Fruit fly (Drosophila melanogaster): ENCODE results near the gene CG43731.

Gene CG43731

DNA sequence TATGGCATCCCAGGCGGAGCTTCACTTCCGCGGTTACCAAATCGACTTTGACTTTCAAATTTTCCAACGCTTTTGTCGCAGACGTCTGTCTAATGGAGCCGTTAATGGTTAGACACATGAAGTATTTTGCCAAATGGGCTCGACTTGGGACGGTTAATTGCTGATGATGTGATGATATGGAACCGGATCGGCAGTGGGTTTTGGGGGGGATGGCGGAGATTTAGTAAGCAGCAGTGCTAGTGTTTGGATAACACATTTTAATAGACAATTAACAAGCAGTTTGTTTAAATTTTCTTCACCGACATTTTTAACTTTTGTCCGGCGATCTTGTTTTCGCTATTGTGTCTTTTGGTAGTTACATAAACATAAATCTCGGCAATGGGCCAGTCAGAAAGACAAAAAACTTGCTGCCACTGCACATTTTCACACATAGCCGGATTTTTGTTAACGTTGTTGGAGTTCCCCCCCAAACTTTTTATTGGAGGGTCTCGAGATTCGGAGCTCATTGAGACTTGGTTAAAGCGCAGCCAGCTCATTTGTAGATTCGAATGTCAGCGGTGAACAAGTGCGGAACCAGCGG, 7.9 kb downstream of the CG43731 start, which contains the start of gene amd:
TSS of gene amd (plus strand) at position 530 of the 580 bp plus-strand sequence.
- no peak for TF ChIP-seq Sin3A (optimal IDR thresholded peaks at IDR 0.05)
- TF ChIP-seq Myc (optimal IDR thresholded peaks at IDR 0.05), result no peak
- no peak for TF ChIP-seq insv (optimal IDR thresholded peaks at IDR 0.05)
- TF ChIP-seq h (optimal IDR thresholded peaks at IDR 0.05), result no peak
- no peak for TF ChIP-seq psq (optimal IDR thresholded peaks at IDR 0.05)
- no peak for TF ChIP-seq ttk (optimal IDR thresholded peaks at IDR 0.05)

DNA sequence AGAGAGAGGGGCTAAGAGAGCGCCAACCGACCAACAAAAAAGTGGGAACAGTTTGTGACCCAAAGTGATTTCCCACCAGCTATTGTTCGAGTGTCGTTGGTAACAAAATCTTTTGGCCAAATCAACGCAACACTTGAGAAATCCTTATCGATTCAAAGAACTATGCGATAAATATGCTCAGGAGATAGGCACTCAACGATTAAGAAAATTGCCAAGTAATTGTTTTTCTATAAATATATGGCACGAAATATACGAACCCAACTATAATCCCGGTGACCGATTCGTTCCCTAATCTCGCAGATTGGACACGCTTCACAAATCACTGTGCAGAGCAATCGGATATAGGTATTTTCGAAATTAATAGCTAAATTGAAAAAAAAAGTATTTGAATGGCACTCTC, 9.3 kb downstream of the CG43731 start:
- TF ChIP-seq insv (optimal IDR thresholded peaks at IDR 0.05) (no peak), psq (optimal IDR thresholded peaks at IDR 0.05) (no peak), ttk (optimal IDR thresholded peaks at IDR 0.05) (no peak), Myc (optimal IDR thresholded peaks at IDR 0.05) (no peak), Sin3A (optimal IDR thresholded peaks at IDR 0.05) (no peak), h (optimal IDR thresholded peaks at IDR 0.05) (no peak)

DNA sequence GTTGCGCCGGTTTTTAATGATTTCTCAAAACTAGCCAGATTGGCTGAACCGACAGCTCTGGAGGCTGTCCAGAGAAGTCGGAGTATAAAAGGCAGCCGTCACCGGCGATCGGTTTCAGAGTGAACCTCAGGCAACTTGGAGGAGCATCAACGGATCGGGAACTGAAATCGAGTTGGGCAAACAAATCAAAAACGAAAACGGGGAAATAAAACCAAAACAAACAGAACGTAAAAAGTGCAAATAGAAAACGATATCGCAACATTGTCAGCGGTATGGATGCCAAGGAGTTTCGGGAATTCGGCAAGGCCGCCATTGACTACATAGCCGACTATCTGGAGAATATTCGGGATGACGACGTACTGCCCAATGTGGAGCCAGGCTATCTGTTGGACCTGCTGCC, 9.9 kb downstream of the CG43731 start:
- TF ChIP-seq h (optimal IDR thresholded peaks at IDR 0.05), result no peak

DNA sequence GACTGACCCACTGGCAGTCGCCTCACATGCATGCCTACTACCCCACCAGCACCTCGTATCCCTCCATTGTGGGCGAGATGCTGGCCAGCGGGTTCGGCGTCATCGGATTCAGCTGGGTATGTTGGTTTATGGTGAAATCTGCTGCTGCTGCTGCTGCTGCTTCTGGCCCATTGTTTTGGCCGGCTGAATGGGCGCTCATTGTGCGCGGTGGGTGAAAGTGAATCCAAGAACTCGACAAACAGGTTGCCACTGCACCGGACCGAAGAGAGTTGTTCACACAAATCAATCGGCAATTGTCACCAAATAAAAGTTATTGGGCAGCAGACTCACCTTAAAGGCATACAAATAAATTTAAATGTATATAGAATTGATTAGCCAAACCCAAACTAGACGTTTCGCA, 10.4 kb downstream of the CG43731 start:
- TF ChIP-seq insv (optimal IDR thresholded peaks at IDR 0.05), result no peak
- no peak for TF ChIP-seq h (optimal IDR thresholded peaks at IDR 0.05)
- TF ChIP-seq Sin3A (optimal IDR thresholded peaks at IDR 0.05), result no peak
- no peak for TF ChIP-seq Myc (optimal IDR thresholded peaks at IDR 0.05)
- no peak for TF ChIP-seq ttk (optimal IDR thresholded peaks at IDR 0.05)
- no peak for TF ChIP-seq psq (optimal IDR thresholded peaks at IDR 0.05)

DNA sequence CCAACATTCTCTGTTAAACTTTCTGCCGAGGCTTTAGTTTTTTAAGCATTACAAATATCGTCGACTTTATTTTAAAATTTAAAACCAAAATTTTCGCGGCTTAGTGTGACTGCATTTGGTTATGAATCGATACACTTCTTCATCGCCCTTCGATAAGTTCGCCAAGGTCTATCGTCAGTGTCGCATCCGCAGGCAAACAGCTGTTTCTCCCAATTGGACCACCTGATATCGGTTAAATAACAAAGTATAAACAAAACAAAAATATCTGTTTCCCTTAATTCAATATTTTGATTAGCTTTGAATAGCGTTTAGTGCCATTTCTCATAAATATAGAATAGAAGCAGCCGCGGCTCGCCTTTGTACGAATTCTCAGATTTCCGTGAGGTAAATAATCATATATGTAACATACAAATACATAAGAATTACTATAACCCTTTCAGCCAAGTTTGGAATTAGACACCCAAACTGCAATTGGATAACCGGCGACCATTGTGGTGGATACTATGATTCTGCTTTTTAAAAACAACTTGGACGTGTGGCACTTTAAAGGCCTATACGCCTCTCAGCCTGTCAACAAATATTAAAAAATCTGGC, 12.4 kb downstream of the CG43731 start, which contains the start of gene CG10561:
TSS of gene CG10561 (plus strand) at position 219 of the 594 bp plus-strand sequence.
- TF ChIP-seq insv (optimal IDR thresholded peaks at IDR 0.05) (no peak), Sin3A (optimal IDR thresholded peaks at IDR 0.05) (no peak), Myc (optimal IDR thresholded peaks at IDR 0.05) (no peak), psq (optimal IDR thresholded peaks at IDR 0.05) (no peak), h (optimal IDR thresholded peaks at IDR 0.05) (no peak), ttk (optimal IDR thresholded peaks at IDR 0.05) (no peak)

DNA sequence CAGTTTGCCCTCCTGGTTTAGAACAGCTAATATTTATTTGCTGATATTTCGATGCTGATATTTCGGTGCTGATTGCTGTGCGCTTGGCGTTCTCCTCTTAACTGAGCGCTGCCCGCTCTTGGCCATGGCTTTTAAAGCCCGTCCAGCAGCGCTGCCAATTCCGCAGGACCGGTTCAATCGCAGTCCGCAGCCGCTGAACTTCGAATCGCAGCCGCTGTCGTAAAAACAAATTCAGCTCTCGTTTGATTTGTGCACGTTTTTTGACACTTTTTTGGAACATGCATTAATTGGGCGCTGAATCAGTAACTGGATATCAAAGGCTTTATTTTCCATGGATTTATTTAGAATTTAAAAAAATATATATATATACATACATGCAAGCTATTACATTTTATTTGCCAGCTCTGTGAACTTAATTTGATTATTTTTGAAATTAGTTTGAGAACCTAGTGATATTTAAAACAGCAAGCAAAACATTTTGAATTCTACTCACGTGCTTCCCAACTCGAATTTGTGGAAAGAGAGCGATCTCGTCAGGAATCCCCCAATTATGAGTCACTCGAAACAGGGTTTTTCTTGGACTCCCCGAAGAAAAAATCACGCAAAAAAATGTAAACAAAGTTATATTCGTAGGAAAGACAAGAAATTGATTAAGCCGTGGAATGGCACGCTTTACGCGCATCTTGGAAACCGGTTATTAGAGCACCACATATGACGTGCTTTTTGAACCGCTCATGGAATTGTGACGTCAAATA, 18.5 kb downstream of the CG43731 start, which contains the start of gene Ddc:
TSS of gene Ddc (minus strand) at position 111 of the 755 bp plus-strand sequence.
- TF ChIP-seq psq (optimal IDR thresholded peaks at IDR 0.05), result no peak
- no peak for TF ChIP-seq ttk (optimal IDR thresholded peaks at IDR 0.05)
- TF ChIP-seq Myc (optimal IDR thresholded peaks at IDR 0.05), result no peak
- TF ChIP-seq Sin3A (optimal IDR thresholded peaks at IDR 0.05), result no peak
- TF ChIP-seq insv (optimal IDR thresholded peaks at IDR 0.05), result no peak
- TF ChIP-seq h (optimal IDR thresholded peaks at IDR 0.05), result no peak

DNA sequence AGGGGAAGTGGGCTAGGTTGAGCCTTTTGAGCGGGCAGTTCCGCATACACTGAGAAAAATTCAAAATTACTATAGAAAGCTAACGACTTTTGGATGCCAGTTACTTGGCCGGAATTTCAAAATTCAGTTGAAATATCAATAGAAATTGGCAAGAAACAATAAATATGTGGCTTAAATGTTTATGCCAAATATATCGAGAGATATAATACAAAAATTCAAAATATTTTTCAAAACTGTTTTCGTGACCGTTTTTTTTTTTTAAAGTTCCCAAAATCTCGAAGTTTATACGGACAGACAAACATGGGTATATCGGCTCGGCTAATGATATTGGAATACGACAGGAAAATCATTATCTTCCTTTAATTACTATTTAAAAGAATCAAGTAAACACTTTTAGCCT, 19.1 kb downstream of the CG43731 start:
- no peak for TF ChIP-seq psq (optimal IDR thresholded peaks at IDR 0.05)
- no peak for TF ChIP-seq h (optimal IDR thresholded peaks at IDR 0.05)
- no peak for TF ChIP-seq ttk (optimal IDR thresholded peaks at IDR 0.05)
- no peak for TF ChIP-seq Myc (optimal IDR thresholded peaks at IDR 0.05)
- no peak for TF ChIP-seq insv (optimal IDR thresholded peaks at IDR 0.05)
- TF ChIP-seq Sin3A (optimal IDR thresholded peaks at IDR 0.05), result no peak

DNA sequence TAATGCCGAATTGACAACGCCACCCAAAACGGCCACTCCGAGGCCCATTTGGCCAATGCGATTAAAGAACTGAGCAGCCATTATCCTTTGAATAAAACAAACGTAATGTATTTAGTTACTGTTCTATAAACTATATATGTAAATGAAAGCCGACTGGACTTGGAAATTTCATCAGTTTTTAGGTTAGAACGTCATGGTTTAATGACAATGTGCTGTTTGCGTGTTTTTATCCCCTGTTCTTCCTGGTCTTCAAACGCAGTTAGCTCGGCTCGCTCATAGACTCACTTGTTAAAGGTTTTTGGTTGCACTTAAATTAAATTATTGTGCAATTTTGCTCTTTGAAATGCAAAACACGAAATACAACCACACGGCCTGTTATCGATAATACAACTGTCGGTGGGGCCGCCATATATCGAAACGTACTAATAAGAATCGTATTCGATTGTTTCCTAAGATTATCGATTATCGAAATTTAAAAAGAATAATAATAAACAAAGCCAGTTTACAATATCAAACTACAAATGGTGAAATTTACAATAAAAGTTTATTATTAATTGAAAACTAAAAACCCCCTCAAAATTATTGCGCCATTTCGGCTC, 21.7 kb downstream of the CG43731 start, which contains the start of gene Phb1:
TSS of gene Phb1 (minus strand) at position 398 of the 599 bp plus-strand sequence.
- no peak for TF ChIP-seq Myc (optimal IDR thresholded peaks at IDR 0.05)
- no peak for TF ChIP-seq Sin3A (optimal IDR thresholded peaks at IDR 0.05)
- TF ChIP-seq h (optimal IDR thresholded peaks at IDR 0.05), result no peak
- no peak for TF ChIP-seq insv (optimal IDR thresholded peaks at IDR 0.05)
- no peak for TF ChIP-seq psq (optimal IDR thresholded peaks at IDR 0.05)
- no peak for TF ChIP-seq ttk (optimal IDR thresholded peaks at IDR 0.05)

DNA sequence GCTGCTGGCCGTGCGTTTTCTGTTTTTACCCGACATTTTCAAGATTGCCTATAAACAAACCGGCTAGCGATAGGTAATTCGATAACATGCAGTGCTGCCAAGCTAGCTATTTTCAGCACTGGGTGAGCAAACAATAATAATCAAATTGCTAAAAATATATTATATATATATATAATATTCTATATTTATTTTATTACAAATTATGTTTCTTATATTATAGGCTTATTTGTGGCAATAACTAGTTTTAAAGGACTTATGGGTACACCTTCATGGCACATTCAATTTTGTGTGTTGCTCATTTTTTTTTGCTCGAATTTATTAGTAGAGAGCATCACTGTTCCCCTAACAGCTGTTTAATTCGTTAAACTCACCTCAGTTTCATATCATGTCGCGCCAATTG, 25.0 kb downstream of the CG43731 start:
- no peak for TF ChIP-seq insv (optimal IDR thresholded peaks at IDR 0.05)
- TF ChIP-seq Myc (optimal IDR thresholded peaks at IDR 0.05), result no peak
- TF ChIP-seq h (optimal IDR thresholded peaks at IDR 0.05), result no peak
- TF ChIP-seq Sin3A (optimal IDR thresholded peaks at IDR 0.05), result peak; percentile 40

DNA sequence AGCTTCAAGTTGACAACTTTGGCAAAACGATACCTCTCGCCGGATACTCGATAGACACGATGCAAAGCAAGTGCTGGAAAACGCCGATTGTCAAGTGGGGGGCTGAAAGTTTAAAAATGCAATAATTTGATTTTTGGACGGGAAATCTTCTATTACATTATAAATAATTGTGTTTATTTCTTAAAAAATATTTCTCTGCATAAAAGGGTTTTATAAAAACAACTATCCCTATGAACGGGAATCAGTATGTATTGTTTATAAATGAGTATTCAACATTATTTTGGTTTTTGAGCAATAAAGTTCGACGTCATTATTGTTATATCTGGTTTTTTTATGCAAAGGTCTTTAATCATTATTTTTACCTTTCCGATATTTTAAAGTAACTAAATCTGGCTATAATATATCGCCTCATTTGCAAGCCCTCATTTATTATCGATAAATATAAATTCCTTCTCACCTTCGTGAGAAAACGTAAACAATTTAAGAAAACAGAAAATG, 30.1 kb downstream of the CG43731 start, which contains the start of the genes AsnRS and DCTN6-p27:
TSS of gene AsnRS (minus strand) at position 50 of the 498 bp plus-strand sequence.
TSS of gene DCTN6-p27 (plus strand) at position 419 of the 498 bp plus-strand sequence.
- TF ChIP-seq psq (optimal IDR thresholded peaks at IDR 0.05), result no peak
- no peak for TF ChIP-seq ttk (optimal IDR thresholded peaks at IDR 0.05)
- TF ChIP-seq Myc (optimal IDR thresholded peaks at IDR 0.05), result no peak
- TF ChIP-seq h (optimal IDR thresholded peaks at IDR 0.05), result no peak
- no peak for TF ChIP-seq insv (optimal IDR thresholded peaks at IDR 0.05)
- no peak for TF ChIP-seq Sin3A (optimal IDR thresholded peaks at IDR 0.05)

DNA sequence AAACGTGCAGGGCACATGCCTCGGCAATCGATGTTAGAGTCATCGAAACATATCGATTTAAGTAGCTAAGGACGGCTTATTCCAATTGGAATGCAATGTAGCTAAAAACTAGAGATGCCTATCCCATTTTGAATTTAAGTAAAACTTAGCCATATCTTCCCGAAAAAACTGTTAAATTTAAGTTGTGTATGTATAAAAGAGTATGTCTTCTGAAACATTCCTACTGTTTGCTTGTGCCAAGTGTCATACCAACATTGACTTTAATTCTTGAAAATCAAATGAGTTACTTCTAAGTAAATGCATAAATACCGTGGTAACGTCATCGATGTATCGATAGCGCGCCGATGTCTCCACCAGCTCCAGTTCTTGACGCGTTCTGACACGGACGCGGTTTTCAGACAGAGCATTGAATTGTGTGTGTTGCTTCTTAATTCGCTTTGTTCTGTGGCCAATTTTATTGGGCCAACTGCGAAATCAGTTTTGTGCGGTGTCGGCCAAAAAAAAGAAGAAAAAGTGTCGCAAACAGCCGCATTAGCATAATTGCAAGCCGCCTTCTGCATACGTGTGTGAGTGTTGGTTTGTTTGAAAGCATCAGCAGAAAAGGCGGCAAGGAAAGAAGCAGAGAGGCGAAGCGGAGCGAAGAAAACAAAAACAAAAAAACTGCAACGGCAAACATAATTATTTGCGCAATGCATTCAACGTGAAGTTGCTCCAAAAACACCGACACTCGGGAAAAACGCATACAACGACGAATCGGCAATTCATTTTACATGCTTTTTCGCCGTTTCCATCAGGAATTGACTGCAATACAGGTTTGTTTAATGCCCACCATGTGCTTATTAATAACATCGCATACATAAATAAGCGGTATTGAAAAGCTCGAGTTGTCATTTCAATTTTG, 31.9 kb downstream of the CG43731 start, which contains the start of gene brat:
TSS of gene brat (plus strand) at position 352 of the 901 bp plus-strand sequence.
- no peak for TF ChIP-seq psq (optimal IDR thresholded peaks at IDR 0.05)
- peak; percentile 10 for TF ChIP-seq h (optimal IDR thresholded peaks at IDR 0.05)
